Worm (Caenorhabditis elegans) whole organism, L4 larva: ENCODE results near the gene top-3.

Experiments
- F10B5.3 ChIP-seq: sonication (generic microtip); optimal IDR thresholded peaks from 2 replicates; lab custom pipeline; 2016; ENCODE audit warnings: mild to moderate bottlenecking, missing genetic modification characterization, missing compliant biosample characterization
- F37D6.2 ChIP-seq: sonication (generic microtip); optimal IDR thresholded peaks from 2 replicates; lab custom pipeline; 2016; ENCODE audit warnings: mild to moderate bottlenecking, missing genetic modification characterization, missing compliant biosample characterization
- dmd-8 ChIP-seq: fragments of 200-800 bp; sonication (Bioruptor generic); IDR thresholded peaks from 2 replicates; pipeline ENCODE4 v1.3.6; 2022; ENCODE audit warnings: missing genetic modification characterization, missing compliant biosample characterization
- dpl-1 ChIP-seq: fragments of 150-350 bp; optimal IDR thresholded peaks from 2 replicates; lab custom pipeline; 2014; ENCODE audit warnings: missing biosample characterization, missing genetic modification reagents, missing genetic modification characterization
- lsy-2 ChIP-seq, 2 experiments: fragments of 150-350 bp in 1 of 2; sonication (generic microtip) in 1 of 2; optimal IDR thresholded peaks; 2 replicates each; lab custom pipeline; 2014 to 2017; ENCODE audit warnings: missing biosample characterization in 2 of 2, missing genetic modification characterization in 2 of 2
- mdt-29 ChIP-seq: fragments of 200-800 bp; sonication (Bioruptor generic); IDR thresholded peaks from 2 replicates; pipeline ENCODE4 v1.3.6; 2022; ENCODE audit warnings: missing genetic modification reagents, missing genetic modification characterization, missing compliant biosample characterization
- nhr-11 ChIP-seq: fragments of 150-350 bp; optimal IDR thresholded peaks from 2 replicates; lab custom pipeline; 2014; ENCODE audit warnings: missing biosample characterization, missing genetic modification characterization
- nhr-76 ChIP-seq: fragments of 150-350 bp; optimal IDR thresholded peaks from 2 replicates; lab custom pipeline; 2014; ENCODE audit warnings: missing biosample characterization, missing genetic modification characterization
- zfp-2 ChIP-seq: sonication (generic microtip); optimal IDR thresholded peaks from 2 replicates; lab custom pipeline; 2016; ENCODE audit warnings: mild to moderate bottlenecking, missing genetic modification characterization, missing compliant biosample characterization

DNA sequence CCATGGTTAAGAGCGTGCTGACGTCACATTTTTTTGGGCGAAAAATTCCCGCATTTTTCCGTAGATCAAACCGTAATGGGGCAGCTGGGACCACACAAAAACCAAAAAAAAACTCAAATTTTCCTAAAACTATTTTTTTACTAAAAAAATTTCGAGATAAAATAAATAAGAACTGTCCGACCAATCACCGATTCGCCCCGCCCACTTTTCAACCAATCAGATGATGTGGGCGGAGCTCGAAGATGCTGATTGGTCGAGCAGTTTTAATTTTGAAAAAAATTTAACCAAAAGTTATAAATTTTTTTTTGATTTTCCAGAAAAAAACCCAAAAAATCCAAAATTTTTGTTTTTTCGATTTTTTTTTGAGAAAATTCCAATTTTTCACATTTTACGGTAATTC, 60.0 kb downstream of the top-3 start:
- no peak for TF ChIP-seq F37D6.2
- TF ChIP-seq lsy-2 (tag; optimal IDR thresholded peaks at IDR 0.05; lab: Kevin White, UChicago), result no peak
- TF ChIP-seq dmd-8, result no peak
- TF ChIP-seq F10B5.3 (tag; lab: Kevin White, UChicago), result no peak
- TF ChIP-seq nhr-11 (tag; lab: Kevin White, UChicago), result no peak
- no peak for TF ChIP-seq mdt-29 (GFP tag; lab: Robert Waterston, UW)
- no peak for TF ChIP-seq zfp-2 (tag; lab: Kevin White, UChicago)
- no peak for TF ChIP-seq dpl-1 (GFP tag; lab: Kevin White, UChicago)
- no peak for TF ChIP-seq nhr-76 (tag; lab: Kevin White, UChicago)
